Worm (Caenorhabditis elegans) whole organism, L1 larva: Measurements from ENCODE around the gene srx-54.
"Not testable (repeated sequence)": the region's sequence is repeated elsewhere in the genome, so short reads cannot be mapped to it uniquely, and the experiment has no call there.

Experiments
- C16A3.4 ChIP-seq: fragments of 150-350 bp; optimal IDR thresholded peaks from 2 replicates; lab custom pipeline; 2014; ENCODE audit warnings: missing biosample characterization, missing genetic modification characterization
- aly-2 ChIP-seq: fragments of 150-350 bp; optimal IDR thresholded peaks from 2 replicates; lab custom pipeline; 2014; ENCODE audit warnings: missing biosample characterization, missing genetic modification characterization
- ceh-63 ChIP-seq: fragments of 200-800 bp; sonication (Bioruptor generic); optimal IDR thresholded peaks from 2 replicates; lab custom pipeline; 2018; ENCODE audit warnings: mild to moderate bottlenecking, missing genetic modification characterization, missing compliant biosample characterization
- ceh-88 ChIP-seq: fragments of 200-800 bp; sonication (Bioruptor generic); IDR thresholded peaks from 2 replicates; pipeline ENCODE4 v1.3.6; 2022; ENCODE audit warnings: missing genetic modification characterization, missing compliant biosample characterization
- ces-1 ChIP-seq: fragments of 150-350 bp; optimal IDR thresholded peaks from 2 replicates; lab custom pipeline; 2014; ENCODE audit warnings: missing biosample characterization, missing genetic modification reagents, missing genetic modification characterization
- dsc-1 ChIP-seq: sonication (generic microtip); optimal IDR thresholded peaks from 2 replicates; lab custom pipeline; 2016; ENCODE audit warnings: mild to moderate bottlenecking, missing genetic modification characterization, missing compliant biosample characterization
- efl-3 ChIP-seq: fragments of 200-800 bp; sonication (Bioruptor generic); optimal IDR thresholded peaks from 2 replicates; lab custom pipeline; 2018; ENCODE audit warnings: mild to moderate bottlenecking, missing genetic modification characterization, missing compliant biosample characterization
- egl-13 ChIP-seq: sonication (generic microtip); optimal IDR thresholded peaks from 2 replicates; lab custom pipeline; 2016; ENCODE audit warnings: missing genotype, missing genetic modification reagents, missing genetic modification characterization, missing compliant biosample characterization
- egl-27 ChIP-seq, 2 experiments: fragments of 150-350 bp in 1 of 2; sonication (generic microtip); optimal IDR thresholded peaks; 3 replicates each; lab custom pipeline; 2017 to 2018; ENCODE audit warnings: missing biosample characterization in 2 of 2, missing genetic modification characterization in 2 of 2, missing genetic modification reagents in 2 of 2
- fkh-10 ChIP-seq: sonication (generic microtip); optimal IDR thresholded peaks from 2 replicates; lab custom pipeline; 2017; ENCODE audit warnings: missing biosample characterization, missing genetic modification reagents, missing genetic modification characterization
- fkh-8 ChIP-seq: sonication (generic microtip); optimal IDR thresholded peaks from 2 replicates; lab custom pipeline; 2016; ENCODE audit warnings: mild to moderate bottlenecking, missing genetic modification characterization, missing compliant biosample characterization
- fos-1 ChIP-seq: fragments of 150-350 bp; optimal IDR thresholded peaks from 2 replicates; lab custom pipeline; 2014; ENCODE audit warnings: missing biosample characterization, missing genetic modification characterization
- grh-1 ChIP-seq: fragments of 200-800 bp; sonication (Bioruptor generic); IDR thresholded peaks from 2 replicates; pipeline ENCODE4 v1.3.6; 2022; ENCODE audit warnings: missing genetic modification reagents, missing genetic modification characterization, missing compliant biosample characterization
- hlh-17 ChIP-seq: fragments of 200-800 bp; sonication (Bioruptor generic); optimal IDR thresholded peaks from 2 replicates; lab custom pipeline; 2018; ENCODE audit warnings: missing genetic modification characterization, mild to moderate bottlenecking, missing compliant biosample characterization, moderate library complexity, borderline replicate concordance
- hlh-4 ChIP-seq: sonication (generic microtip); optimal IDR thresholded peaks from 2 replicates; lab custom pipeline; 2016; ENCODE audit warnings: mild to moderate bottlenecking, missing genetic modification characterization, missing compliant biosample characterization
- hpl-2 ChIP-seq: fragments of 150-350 bp; optimal IDR thresholded peaks from 2 replicates; lab custom pipeline; 2014; ENCODE audit warnings: missing biosample characterization, missing genetic modification reagents, missing genetic modification characterization
- lin-39 ChIP-seq: fragments of 150-350 bp; optimal IDR thresholded peaks from 2 replicates; lab custom pipeline; 2014; ENCODE audit warnings: missing biosample characterization, missing genetic modification reagents, missing genetic modification characterization
- lir-3 ChIP-seq: sonication (generic microtip); optimal IDR thresholded peaks from 2 replicates; lab custom pipeline; 2016; ENCODE audit warnings: mild to moderate bottlenecking, missing genetic modification characterization, moderate library complexity, missing compliant biosample characterization; ENCODE audit not compliant: poor library complexity
- nhr-20 ChIP-seq: sonication (generic microtip); optimal IDR thresholded peaks from 2 replicates; lab custom pipeline; 2016; ENCODE audit warnings: mild to moderate bottlenecking, missing genetic modification characterization, missing compliant biosample characterization
- nhr-237 ChIP-seq: fragments of 150-350 bp; optimal IDR thresholded peaks from 2 replicates; lab custom pipeline; 2014; ENCODE audit warnings: missing biosample characterization, missing genetic modification characterization
- nhr-28 ChIP-seq: fragments of 150-350 bp; optimal IDR thresholded peaks from 2 replicates; lab custom pipeline; 2014; ENCODE audit warnings: missing biosample characterization, missing genetic modification characterization
- nhr-47 ChIP-seq: sonication (generic microtip); optimal IDR thresholded peaks from 2 replicates; lab custom pipeline; 2016; ENCODE audit warnings: mild to moderate bottlenecking, missing genetic modification characterization, moderate library complexity, missing compliant biosample characterization
- nhr-76 ChIP-seq: sonication (generic microtip); optimal IDR thresholded peaks from 2 replicates; lab custom pipeline; 2017; ENCODE audit warnings: missing biosample characterization, missing genetic modification characterization
- nhr-84 ChIP-seq: sonication (generic microtip); optimal IDR thresholded peaks from 2 replicates; lab custom pipeline; 2017; ENCODE audit warnings: missing biosample characterization, missing genetic modification characterization
- nhr-90 ChIP-seq: sonication (generic microtip); optimal IDR thresholded peaks from 2 replicates; lab custom pipeline; 2016; ENCODE audit warnings: mild to moderate bottlenecking, missing genetic modification characterization, missing compliant biosample characterization; ENCODE audit not compliant: poor library complexity
- pag-3 ChIP-seq: sonication (generic microtip); optimal IDR thresholded peaks from 2 replicates; lab custom pipeline; 2017; ENCODE audit warnings: missing genetic modification characterization, mild to moderate bottlenecking, missing compliant biosample characterization, antibody characterized with exemption, borderline replicate concordance; ENCODE audit not compliant: insufficient read depth
- rnt-1 ChIP-seq: sonication (generic microtip); optimal IDR thresholded peaks from 2 replicates; lab custom pipeline; 2016; ENCODE audit warnings: mild to moderate bottlenecking, missing genetic modification characterization, moderate library complexity, missing compliant biosample characterization
- sox-4 ChIP-seq: sonication (generic microtip); optimal IDR thresholded peaks from 2 replicates; lab custom pipeline; 2016; ENCODE audit warnings: missing genetic modification characterization, missing compliant biosample characterization
- sup-37 ChIP-seq: fragments of 200-800 bp; sonication (Bioruptor generic); optimal IDR thresholded peaks from 2 replicates; lab custom pipeline; 2018; ENCODE audit warnings: mild to moderate bottlenecking, missing genetic modification characterization, missing compliant biosample characterization
- tlp-1 ChIP-seq: fragments of 150-350 bp; optimal IDR thresholded peaks from 2 replicates; lab custom pipeline; 2014; ENCODE audit warnings: missing biosample characterization, missing genetic modification characterization
- unc-130 ChIP-seq: fragments of 150-350 bp; optimal IDR thresholded peaks from 2 replicates; lab custom pipeline; 2017; ENCODE audit warnings: missing biosample characterization, missing genetic modification characterization, inconsistent platforms
- unc-30 ChIP-seq: sonication (generic microtip); optimal IDR thresholded peaks from 2 replicates; lab custom pipeline; 2017; ENCODE audit warnings: missing biosample characterization, missing genetic modification characterization
- unc-62 ChIP-seq: fragments of 150-350 bp; optimal IDR thresholded peaks from 2 replicates; lab custom pipeline; 2014; ENCODE audit warnings: missing biosample characterization, missing genetic modification reagents, missing genetic modification characterization
- unc-86 ChIP-seq: sonication (generic microtip); optimal IDR thresholded peaks from 2 replicates; lab custom pipeline; 2016; ENCODE audit warnings: missing genetic modification characterization, missing compliant biosample characterization
- xbp-1 ChIP-seq: sonication (generic microtip); optimal IDR thresholded peaks from 2 replicates; lab custom pipeline; 2016; ENCODE audit warnings: missing genetic modification characterization, missing compliant biosample characterization
- ztf-4 ChIP-seq: fragments of 150-350 bp; optimal IDR thresholded peaks from 2 replicates; lab custom pipeline; 2014; ENCODE audit warnings: missing biosample characterization, missing genetic modification characterization

srx-54 gene

ce11 chrV:16974919-16975318, at the start of gene srx-54:
Gene srx-54, plus strand, starts transcription at chrV:16975219.
- TF ChIP-seq C16A3.4 (tag; lab: Kevin White, UChicago) (no peak), ceh-88 (GFP tag; lab: Robert Waterston, UW) (no peak), fkh-10 (GFP tag; lab: Kevin White, UChicago) (no peak), fos-1 (tag; lab: Kevin White, UChicago) (no peak), unc-86 (tag; lab: Kevin White, UChicago) (no peak), unc-30 (tag; lab: Kevin White, UChicago) (no peak), lir-3 (no peak), nhr-237 (no peak), nhr-20 (tag; lab: Kevin White, UChicago) (no peak), ceh-63 (GFP tag; lab: Kevin White, UChicago) (no peak)

ce11 chrV:16927345-16927744, 47.7 kb upstream of the srx-54 start, which contains the start of gene Y102A5C.36:
Gene Y102A5C.36, minus strand, starts transcription at chrV:16927445.
- TF ChIP-seq aly-2 (tag; lab: Kevin White, UChicago) (no peak), tlp-1 (tag; lab: Kevin White, UChicago) (no peak), rnt-1 (no peak), hlh-17 (no peak), nhr-84 (tag; lab: Kevin White, UChicago) (no peak), ztf-4 (tag; lab: Kevin White, UChicago) (no peak), nhr-28 (no peak)
- TF ChIP-seq, all 84 proteins: peak for 0

- not testable (repeated sequence) for TF ChIP-seq sox-4 (tag; lab: Kevin White, UChicago); pag-3 (tag; lab: Kevin White, UChicago); grh-1
Observed at ce11 chrV:16938731-16939130, 36.3 kb upstream of the srx-54 start, which contains the start of gene fbxa-148. Gene fbxa-148, plus strand, starts transcription at chrV:16939031.

ce11 chrV:16948011-16948410, 27.0 kb upstream of the srx-54 start, which contains the start of gene fbxa-112:
Gene fbxa-112, minus strand, starts transcription at chrV:16948111.
- not testable (repeated sequence) for TF ChIP-seq nhr-76 (tag; lab: Kevin White, UChicago); fkh-8; hpl-2 (GFP tag; lab: Kevin White, UChicago)

ce11 chrV:16949609-16950008, 25.4 kb upstream of the srx-54 start, which contains the start of gene fbxa-111:
Gene fbxa-111, minus strand, starts transcription at chrV:16949709.
- not testable (repeated sequence) for TF ChIP-seq hlh-4 (tag; lab: Kevin White, UChicago); sup-37; dsc-1 (tag; lab: Kevin White, UChicago)
- TF ChIP-seq, all 84 proteins: peak for 0; not testable (repeated sequence) for 84

- no peak for TF ChIP-seq ces-1 (GFP tag; lab: Kevin White, UChicago)
- no peak for TF ChIP-seq nhr-28
- no peak for TF ChIP-seq lin-39 (tag; lab: Kevin White, UChicago)
- no peak for TF ChIP-seq fkh-10 (GFP tag; lab: Kevin White, UChicago)
- TF ChIP-seq egl-13 (tag; lab: Kevin White, UChicago): no peak
- no peak for TF ChIP-seq sup-37
- TF ChIP-seq egl-27 (tag; optimal IDR thresholded peaks at IDR 0.05; lab: Kevin White, UChicago): no peak
- no peak for TF ChIP-seq unc-62
- TF ChIP-seq fkh-8: no peak
- no peak for TF ChIP-seq efl-3 (GFP tag; lab: Kevin White, UChicago)
- TF ChIP-seq nhr-90 (tag; lab: Kevin White, UChicago): no peak
- TF ChIP-seq xbp-1 (tag; lab: Kevin White, UChicago): no peak
- no peak for TF ChIP-seq pag-3 (tag; lab: Kevin White, UChicago)
- TF ChIP-seq unc-130: no peak
- no peak for TF ChIP-seq nhr-47 (tag; lab: Kevin White, UChicago)
Observed at ce11 chrV:16950036-16950435, 25.0 kb upstream of the srx-54 start.
